Worm (Caenorhabditis elegans) whole organism, midembryonic: ENCODE data around the gene twk-43.

ENCODE experiments used
- T22C8.4 ChIP-seq: fragments of 200-800 bp; sonication (Bioruptor generic); IDR thresholded peaks from 2 replicates; pipeline ENCODE4 v1.3.6; 2022; ENCODE audit warnings: missing genetic modification characterization, missing compliant biosample characterization
- cog-1 ChIP-seq: sonication (generic microtip); optimal IDR thresholded peaks from 2 replicates; lab custom pipeline; 2016; ENCODE audit warnings: missing genetic modification characterization, missing compliant biosample characterization
- flt-1 ChIP-seq: fragments of 200-800 bp; sonication (Bioruptor generic); IDR thresholded peaks from 2 replicates; pipeline ENCODE4 v1.3.6; 2022; ENCODE audit warnings: missing genetic modification characterization, missing compliant biosample characterization
- klf-2 ChIP-seq: fragments of 200-800 bp; sonication (Bioruptor generic); conservative IDR thresholded peaks from 2 replicates; pipeline ENCODE4 v1.3.6; 2022; ENCODE audit warnings: missing genetic modification reagents, missing genetic modification characterization, missing compliant biosample characterization
- med-1 ChIP-seq: sonication (generic microtip); optimal IDR thresholded peaks from 2 replicates; lab custom pipeline; 2017; ENCODE audit warnings: missing genetic modification characterization, mild to moderate bottlenecking, missing compliant biosample characterization, antibody characterized with exemption, missing genetic modification reagents; ENCODE audit not compliant: insufficient read depth
- ref-1 ChIP-seq: fragments of 200-800 bp; sonication (Bioruptor generic); conservative IDR thresholded peaks from 2 replicates; pipeline ENCODE4 v1.3.6; 2022; ENCODE audit warnings: missing genetic modification reagents, missing genetic modification characterization, missing compliant biosample characterization
- tab-1 ChIP-seq: fragments of 200-800 bp; sonication (Bioruptor generic); IDR thresholded peaks from 2 replicates; pipeline ENCODE4 v1.3.6; 2022; ENCODE audit warnings: missing genetic modification characterization, missing compliant biosample characterization
- ztf-23 ChIP-seq: fragments of 200-800 bp; sonication (Bioruptor generic); IDR thresholded peaks from 2 replicates; pipeline ENCODE4 v1.3.6; 2022; ENCODE audit warnings: missing genetic modification reagents, missing genetic modification characterization, missing compliant biosample characterization
- ztf-29 ChIP-seq: fragments of 200-800 bp; sonication (Bioruptor generic); IDR thresholded peaks from 2 replicates; pipeline ENCODE4 v1.3.6; 2022; ENCODE audit warnings: missing genetic modification reagents, missing genetic modification characterization, missing compliant biosample characterization

The twk-43 gene

DNA sequence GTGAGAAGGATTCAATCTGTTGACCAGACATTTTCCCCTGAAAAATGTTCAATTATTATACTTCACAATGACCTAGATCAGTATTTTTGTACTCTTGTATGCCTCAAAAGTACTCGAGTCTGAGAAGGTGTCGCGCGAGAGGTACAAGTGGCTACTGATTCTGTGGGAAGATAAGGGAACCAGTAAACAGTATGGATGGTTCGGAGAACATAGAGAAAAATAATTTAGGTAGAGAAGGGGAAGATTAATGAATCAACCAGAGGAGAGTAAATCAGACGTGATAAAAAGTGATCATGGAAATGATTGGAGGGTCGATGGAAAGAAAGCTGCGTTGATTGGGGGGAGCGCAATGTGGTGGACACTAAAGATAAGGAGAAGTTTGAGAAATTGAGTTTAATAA, 43.4 kb downstream of the twk-43 start:
- TF ChIP-seq T22C8.4 (GFP tag; lab: Robert Waterston, UW) (no peak), klf-2 (GFP tag; lab: Robert Waterston, UW) (no peak), med-1 (GFP tag; lab: Kevin White, UChicago) (no peak), cog-1 (no peak), tab-1 (GFP tag; lab: Robert Waterston, UW) (no peak), flt-1 (no peak), ztf-23 (GFP tag; lab: Robert Waterston, UW) (no peak), ztf-29 (GFP tag; lab: Robert Waterston, UW) (no peak), ref-1 (no peak)

DNA sequence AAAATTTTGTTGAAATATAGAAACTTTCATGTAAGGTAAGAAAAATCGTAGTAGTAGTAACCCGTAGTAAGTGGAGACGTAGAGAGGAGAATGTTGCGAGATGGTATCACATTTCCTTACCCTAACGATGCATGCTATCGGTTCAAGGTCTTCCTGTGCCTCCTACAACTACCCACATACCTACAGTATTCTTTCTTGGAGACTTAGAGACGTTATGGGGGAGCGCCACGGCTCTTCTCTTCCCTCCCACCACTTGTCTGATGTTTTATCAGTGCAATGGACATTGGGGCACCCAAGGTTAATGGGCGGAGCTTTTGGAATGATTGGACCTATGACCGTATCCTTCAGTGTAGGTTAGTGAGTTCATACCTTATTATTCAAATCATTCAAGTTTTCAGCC, 44.9 kb downstream of the twk-43 start:
- TF ChIP-seq med-1 (GFP tag; lab: Kevin White, UChicago) (no peak), flt-1 (0 out of 2 replicates have a peak, but pooled peaks have one; percentile 25)

DNA sequence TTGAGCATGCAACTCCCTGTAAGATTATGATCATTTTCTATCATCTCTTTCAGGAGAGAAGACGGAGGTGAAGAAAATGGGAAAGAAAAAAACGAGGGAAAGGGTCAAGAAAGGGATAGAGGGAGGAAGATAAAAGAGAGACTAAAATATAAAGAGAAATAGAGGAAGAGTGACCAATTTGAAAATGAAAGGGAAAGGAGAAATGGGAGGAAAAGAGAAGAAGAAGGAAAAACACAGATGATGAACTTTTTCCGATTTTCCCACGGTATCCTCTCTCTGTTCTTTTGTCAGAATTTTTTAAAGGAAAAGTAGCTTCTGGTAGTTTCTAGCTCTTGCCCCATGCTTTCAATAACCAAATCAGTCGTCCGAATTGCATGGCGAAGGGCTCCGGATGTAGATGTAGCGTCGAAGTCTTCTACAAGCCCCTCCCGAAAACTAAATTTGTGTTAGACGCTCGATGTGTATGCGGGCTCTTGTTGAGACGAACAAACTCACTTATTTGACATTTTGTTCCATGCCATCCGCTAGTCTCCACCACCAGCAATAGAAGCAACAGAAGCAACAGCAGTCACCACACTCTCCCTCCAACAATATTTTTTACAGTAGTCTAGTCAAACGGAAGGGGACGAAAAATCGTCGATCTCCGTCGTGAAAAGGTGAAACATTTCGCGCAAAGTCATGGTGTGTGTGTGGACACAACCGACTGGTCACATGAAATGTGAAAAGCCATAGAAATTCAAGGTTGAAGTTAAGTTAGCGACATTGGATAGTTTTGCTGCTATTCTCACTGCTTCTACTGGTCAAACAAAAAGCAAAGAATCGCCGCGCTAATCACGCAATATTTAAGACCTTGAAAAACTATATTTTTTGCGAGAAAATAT, 45.5 kb downstream of the twk-43 start, which contains the start of gene somi-1:
somi-1 (minus strand) TSS at position 18 of the 881 bp plus-strand sequence.
- TF ChIP-seq T22C8.4 (GFP tag; lab: Robert Waterston, UW) (no peak), ztf-23 (GFP tag; lab: Robert Waterston, UW) (peak; percentile 15; the same call in 1 of the 2 replicates)

DNA sequence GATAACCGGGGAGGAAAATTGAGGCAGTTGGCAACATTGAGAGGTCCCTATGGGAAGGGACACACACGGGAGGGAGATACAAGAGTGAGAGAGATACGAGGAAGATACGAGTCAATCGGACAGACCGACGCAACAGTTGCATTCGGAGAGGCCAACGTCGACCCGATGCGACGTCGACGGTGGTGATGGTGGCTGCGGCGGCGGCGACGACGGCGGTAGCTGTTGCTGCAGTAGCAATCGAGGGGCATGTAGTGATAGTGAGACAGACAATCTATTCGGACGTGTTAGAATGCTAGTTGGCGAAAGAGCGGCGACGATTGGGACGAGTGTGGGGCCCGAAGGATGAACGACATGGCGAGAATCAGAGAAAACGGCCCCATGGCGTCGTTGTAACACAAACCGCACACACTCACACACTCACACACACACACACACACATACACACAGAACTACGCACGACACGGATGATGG, 47.3 kb downstream of the twk-43 start:
- TF ChIP-seq klf-2 (GFP tag; lab: Robert Waterston, UW) = no peak
- TF ChIP-seq flt-1 = peak; percentile 34; the same call in 1 of the 2 replicates

DNA sequence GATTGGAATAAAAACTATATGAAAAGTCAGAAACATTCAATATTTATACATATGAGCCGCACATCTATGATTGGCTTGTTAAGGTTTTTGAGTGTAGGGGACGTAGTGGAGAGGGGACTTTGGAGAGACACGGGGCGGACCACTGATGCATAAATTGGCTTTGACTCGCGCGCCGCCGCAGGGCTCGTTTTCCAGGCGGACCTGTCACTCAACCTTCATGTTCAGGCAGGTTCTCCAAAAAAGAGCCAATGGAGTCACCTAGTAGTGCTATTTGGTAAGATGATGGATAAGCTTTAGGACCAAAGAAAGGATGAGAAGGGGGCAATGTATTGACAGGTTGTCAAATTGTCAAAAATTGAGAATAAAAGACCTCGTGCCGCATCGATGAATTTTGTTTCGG, 48.9 kb downstream of the twk-43 start:
- no peak for TF ChIP-seq ztf-29 (GFP tag; lab: Robert Waterston, UW)
- 0 out of 2 replicates have a peak, but pooled peaks have one; percentile 12 for TF ChIP-seq ztf-23 (GFP tag; lab: Robert Waterston, UW)

DNA sequence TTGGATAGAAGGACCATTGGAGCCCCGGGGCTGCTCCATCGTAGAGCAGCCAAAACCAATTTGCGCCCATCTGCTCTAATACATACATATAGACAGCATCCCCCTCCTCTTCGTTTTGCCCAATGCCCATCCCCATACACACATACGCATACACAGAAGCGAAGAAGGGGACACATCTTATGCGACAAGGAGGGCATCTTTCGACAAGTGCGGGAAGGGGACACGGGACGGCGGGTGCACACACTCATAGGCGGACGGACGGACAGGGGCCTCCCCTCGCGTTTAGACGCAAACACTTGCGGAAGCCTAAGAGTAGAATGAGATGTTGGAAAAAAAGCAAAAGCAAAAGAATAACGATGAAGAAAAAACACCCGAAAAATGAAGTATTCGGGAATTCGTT, 50.3 kb downstream of the twk-43 start:
- 0 out of 2 replicates have a peak, but pooled peaks have one; percentile 43 for TF ChIP-seq klf-2 (GFP tag; lab: Robert Waterston, UW)
- peak; percentile 71 for TF ChIP-seq flt-1
- peak; percentile 65 for TF ChIP-seq cog-1
- TF ChIP-seq med-1 (GFP tag; lab: Kevin White, UChicago) = no peak
- TF ChIP-seq ztf-29 (GFP tag; lab: Robert Waterston, UW) = 0 out of 2 replicates have a peak, but pooled peaks have one; percentile 27
- TF ChIP-seq ztf-23 (GFP tag; lab: Robert Waterston, UW) = 0 out of 2 replicates have a peak, but pooled peaks have one; percentile 39
- no peak for TF ChIP-seq T22C8.4 (GFP tag; lab: Robert Waterston, UW)
- no peak for TF ChIP-seq tab-1 (GFP tag; lab: Robert Waterston, UW)

DNA sequence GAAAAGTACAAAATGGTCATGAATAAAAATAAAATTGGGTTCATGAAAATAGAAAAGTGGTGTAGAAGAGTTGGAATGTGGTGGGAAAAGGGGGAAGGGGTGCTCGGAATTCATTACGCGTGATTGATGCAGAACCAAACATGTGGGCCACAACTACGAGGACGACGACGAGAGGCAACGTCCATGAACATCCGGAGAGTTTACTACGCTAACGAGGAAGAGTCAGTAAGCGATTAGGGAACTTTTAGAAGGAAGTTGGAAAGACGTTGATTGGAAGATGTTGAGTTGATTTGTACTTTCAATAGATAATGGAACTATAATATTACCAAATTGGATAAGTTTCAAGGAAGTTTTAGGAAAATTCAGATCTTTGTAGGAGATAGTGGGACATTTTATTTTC, 55.6 kb downstream of the twk-43 start:
- TF ChIP-seq T22C8.4 (GFP tag; lab: Robert Waterston, UW) (no peak), tab-1 (GFP tag; lab: Robert Waterston, UW) (no peak), ztf-23 (GFP tag; lab: Robert Waterston, UW) (no peak), ref-1 (no peak), klf-2 (GFP tag; lab: Robert Waterston, UW) (no peak), cog-1 (no peak), med-1 (GFP tag; lab: Kevin White, UChicago) (no peak), flt-1 (no peak)

DNA sequence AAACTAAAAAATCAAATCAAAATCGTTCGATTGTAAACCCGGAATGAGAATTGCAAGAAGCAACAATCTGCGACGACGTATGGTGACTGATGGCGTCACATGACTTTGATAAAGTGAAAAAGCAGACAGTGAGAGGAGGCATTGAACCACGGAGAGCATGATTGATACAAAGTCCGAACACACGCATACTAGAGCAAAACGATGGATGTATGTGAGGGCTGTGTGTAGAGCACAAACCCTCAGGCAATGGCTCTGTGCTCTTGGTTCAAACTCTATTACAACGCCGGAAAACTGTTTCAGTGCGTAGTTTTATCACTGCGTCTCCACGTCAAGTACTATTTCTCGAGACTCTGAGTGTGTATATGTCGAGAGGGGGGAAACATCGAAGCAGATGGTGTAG, 56.4 kb downstream of the twk-43 start:
- TF ChIP-seq cog-1 (no peak), ztf-29 (GFP tag; lab: Robert Waterston, UW) (no peak), ztf-23 (GFP tag; lab: Robert Waterston, UW) (no peak), ref-1 (no peak)
